Worm (Caenorhabditis elegans) whole organism, young adult: Measurements from ENCODE around the gene F45E1.2.
A peak's percentile ranks its signal among the peaks of the same experiment; 100 is the strongest.

Experiments used
- T26A5.8 ChIP-seq: sonication (generic microtip); optimal IDR thresholded peaks from 2 replicates; lab custom pipeline; 2016; ENCODE audit warnings: missing genetic modification characterization, missing compliant biosample characterization
- Y53F4B.3 ChIP-seq: fragments of 200-800 bp; sonication (Bioruptor generic); IDR thresholded peaks from 2 replicates; pipeline ENCODE4 v1.3.6; 2022; ENCODE audit warnings: missing genetic modification reagents, missing genetic modification characterization, missing compliant biosample characterization
- Y79H2A.3 ChIP-seq: fragments of 200-800 bp; sonication (Bioruptor generic); conservative IDR thresholded peaks from 2 replicates; pipeline ENCODE4 v1.3.6; 2022; ENCODE audit warnings: missing genetic modification reagents, missing genetic modification characterization, missing compliant biosample characterization
- ama-1 ChIP-seq, 3 experiments: fragments of 150-350 bp in 1 of 3; sonication (generic microtip) in 2 of 3; optimal IDR thresholded peaks; 2 replicates each; lab custom pipeline; 2014 to 2018; ENCODE audit warnings: missing biosample characterization in 2 of 3, missing genetic modification characterization in 2 of 3, missing genetic modification reagents in 2 of 3
- ceh-27 ChIP-seq: fragments of 200-800 bp; sonication (Bioruptor generic); optimal IDR thresholded peaks from 2 replicates; lab custom pipeline; 2018; ENCODE audit warnings: mild to moderate bottlenecking, missing genetic modification characterization, moderate library complexity, missing compliant biosample characterization
- dpl-1 ChIP-seq: fragments of 150-350 bp; optimal IDR thresholded peaks from 2 replicates; lab custom pipeline; 2014; ENCODE audit warnings: missing biosample characterization, missing genetic modification reagents, missing genetic modification characterization
- hlh-12 ChIP-seq: sonication (generic microtip); optimal IDR thresholded peaks from 2 replicates; lab custom pipeline; 2016; ENCODE audit warnings: missing genetic modification characterization, missing compliant biosample characterization
- madf-6 ChIP-seq: fragments of 200-800 bp; sonication (Bioruptor generic); IDR thresholded peaks from 2 replicates; pipeline ENCODE4 v1.3.6; 2022; ENCODE audit warnings: missing genetic modification reagents, missing genetic modification characterization, missing compliant biosample characterization
- tbp1 ChIP-seq: fragments of 200-800 bp; sonication (Bioruptor generic); optimal IDR thresholded peaks from 2 replicates; lab custom pipeline; 2018; ENCODE audit warnings: mild to moderate bottlenecking, missing genetic modification characterization, missing compliant biosample characterization
- unc-62 ChIP-seq: fragments of 150-350 bp; optimal IDR thresholded peaks from 2 replicates; lab custom pipeline; 2014; ENCODE audit warnings: missing biosample characterization, missing genetic modification reagents, missing genetic modification characterization
- xnd-1 ChIP-seq: sonication (generic microtip); optimal IDR thresholded peaks from 2 replicates; lab custom pipeline; 2016; ENCODE audit warnings: missing genotype, missing genetic modification reagents, missing genetic modification characterization, missing compliant biosample characterization
- ztf-25 ChIP-seq: fragments of 200-800 bp; sonication (Bioruptor generic); IDR thresholded peaks from 2 replicates; pipeline ENCODE4 v1.3.6; 2022; ENCODE audit warnings: missing genetic modification reagents, missing genetic modification characterization, missing compliant biosample characterization

ce11 chrX:8019665-8020064, 16.1 kb downstream of the F45E1.2 start:
- TF ChIP-seq hlh-12 (tag; lab: Kevin White, UChicago) (no peak), tbp1 (GFP tag; lab: Kevin White, UChicago) (peak; percentile 66), xnd-1 (tag; lab: Kevin White, UChicago) (no peak), dpl-1 (GFP tag; lab: Kevin White, UChicago) (no peak), ama-1 (optimal IDR thresholded peaks at IDR 0.05; lab: Kevin White, UChicago) (no peak), ama-1 (GFP tag; optimal IDR thresholded peaks at IDR 0.05; lab: Kevin White, UChicago) (peak in 1 of 2 experiments; percentile 7), T26A5.8 (tag; lab: Kevin White, UChicago) (no peak), unc-62 (GFP tag; lab: Kevin White, UChicago) (no peak), Y53F4B.3 (GFP tag; lab: Robert Waterston, UW) (no peak), Y79H2A.3 (GFP tag; lab: Robert Waterston, UW) (no peak), ceh-27 (GFP tag; lab: Kevin White, UChicago) (peak; percentile 98), ztf-25 (GFP tag; lab: Robert Waterston, UW) (0 out of 2 replicates have a peak, but pooled peaks have one; percentile 33), madf-6 (GFP tag; lab: Robert Waterston, UW) (peak; percentile 41; the same call in 1 of the 2 replicates)
